Worm (Caenorhabditis elegans): Measurements from ENCODE around the gene ZK899.7.

ce11 chrX:9458142-9458541 lies 8.9 kb upstream of the ZK899.7 start, which contains the start of gene tba-8:
- no peak for TF ChIP-seq nhr-6 (tag; optimal IDR thresholded peaks at IDR 0.05)
- no peak for TF ChIP-seq dmd-6 (GFP tag; IDR thresholded peaks at IDR 0.05)
- TF ChIP-seq jun-1 (tag; optimal IDR thresholded peaks at IDR 0.05), result no peak
- TF ChIP-seq ztf-11 (tag; optimal IDR thresholded peaks at IDR 0.05), result no peak
- TF ChIP-seq lir-3 (tag; optimal IDR thresholded peaks at IDR 0.05), result no peak
- TF ChIP-seq ceh-82 (tag; optimal IDR thresholded peaks at IDR 0.05), result no peak
- TF ChIP-seq pqm-1 (tag; optimal IDR thresholded peaks at IDR 0.05), result no peak
- no peak for TF ChIP-seq aly-2 (tag; optimal IDR thresholded peaks at IDR 0.05)
- TF ChIP-seq ZK546.5 (tag; optimal IDR thresholded peaks at IDR 0.05), result no peak
- no peak for TF ChIP-seq nhr-10 (tag; optimal IDR thresholded peaks at IDR 0.05)
- no peak for TF ChIP-seq egl-27 (tag; optimal IDR thresholded peaks at IDR 0.05)
